Fruit fly (Drosophila melanogaster): Measurements from ENCODE around the gene RYa-R.

- no peak for TF ChIP-seq Clk (GFP tag; optimal IDR thresholded peaks at IDR 0.05)
- TF ChIP-seq tj (GFP tag; optimal IDR thresholded peaks at IDR 0.05): no peak
- TF ChIP-seq CG14711 (tag; optimal IDR thresholded peaks at IDR 0.05): no peak
- TF ChIP-seq toe (GFP tag; optimal IDR thresholded peaks at IDR 0.05): no peak
- TF ChIP-seq CG1620 (GFP tag; optimal IDR thresholded peaks at IDR 0.05): no peak
- TF ChIP-seq CG33017 (tag; optimal IDR thresholded peaks at IDR 0.05): no peak
- TF ChIP-seq Crg-1 (GFP tag; optimal IDR thresholded peaks at IDR 0.05): no peak
- no peak for TF ChIP-seq Hr96 (GFP tag; optimal IDR thresholded peaks at IDR 0.05)
Measured at dm6 chr3R:27048561-27049270, 51.9 kb downstream of the RYa-R start, which contains the start of gene TwdlT.

Measured in whole organism, adult.